Worm (Caenorhabditis elegans): Measurements from ENCODE around the gene rei-2.
A peak's percentile ranks its signal among the peaks of the same experiment; 100 is the strongest.

Gene rei-2

ce11 chrX:1096808-1097207, 8.9 kb upstream of the rei-2 start, which contains the start of the genes pigx-1 and rme-6 (continued):
- TF ChIP-seq sptf-1 (tag; optimal IDR thresholded peaks at IDR 0.05) = no peak
- TF ChIP-seq alr-1 (tag; optimal IDR thresholded peaks at IDR 0.05; ENCODE audit: borderline replicate concordance) = no peak
- peak in 1 of 2 experiments; percentile 39 for TF ChIP-seq lsy-2 (tag; optimal IDR thresholded peaks at IDR 0.05)
- no peak for TF ChIP-seq fos-1 (tag; optimal IDR thresholded peaks at IDR 0.05)
- TF ChIP-seq nhr-11 (tag; optimal IDR thresholded peaks at IDR 0.05) = no peak
- no peak for TF ChIP-seq ama-1 (optimal IDR thresholded peaks at IDR 0.05)
- TF ChIP-seq vab-15 (tag; optimal IDR thresholded peaks at IDR 0.05) = no peak
- no peak for TF ChIP-seq nhr-90 (tag; optimal IDR thresholded peaks at IDR 0.05; ENCODE audit: poor library complexity)
- peak; percentile 51 for TF ChIP-seq mep-1 (tag; optimal IDR thresholded peaks at IDR 0.05)
- no peak for TF ChIP-seq mef-2 (tag; optimal IDR thresholded peaks at IDR 0.05)

DNA sequence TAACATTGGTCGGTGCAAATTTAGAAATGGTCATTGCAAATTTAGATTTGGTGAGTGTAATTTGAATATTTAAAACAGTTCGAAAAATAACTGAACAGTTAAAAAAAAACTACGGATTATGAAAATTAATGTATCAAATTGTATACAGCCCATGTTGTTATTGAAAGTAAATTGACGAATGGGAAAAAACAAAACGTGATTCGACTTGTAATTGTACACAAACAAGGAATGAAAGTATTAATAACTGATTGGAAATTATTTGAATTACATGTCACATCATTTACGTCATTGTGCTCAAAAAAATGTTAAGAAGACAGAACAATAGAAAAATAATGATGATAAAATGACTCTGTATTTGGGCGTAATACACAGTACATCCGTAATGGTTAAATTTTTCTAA, 6.4 kb upstream of the rei-2 start:
- TF ChIP-seq hlh-4 (tag; optimal IDR thresholded peaks at IDR 0.05) (no peak), dpl-1 (GFP tag; optimal IDR thresholded peaks at IDR 0.05) (no peak), lin-39 (tag; optimal IDR thresholded peaks at IDR 0.05) (peak; percentile 16), ztf-4 (tag; optimal IDR thresholded peaks at IDR 0.05) (no peak), nhr-85 (tag) (peak; percentile 16)

- TF ChIP-seq nhr-71 (tag; optimal IDR thresholded peaks at IDR 0.05) (peak; percentile 98), nhr-90 (tag; optimal IDR thresholded peaks at IDR 0.05; ENCODE audit: poor library complexity) (peak; percentile 80), snu-23 (GFP tag; optimal IDR thresholded peaks at IDR 0.05) (peak; percentile 97), fos-1 (tag; optimal IDR thresholded peaks at IDR 0.05) (peak; percentile 88), ztf-4 (tag; optimal IDR thresholded peaks at IDR 0.05) (peak; percentile 92), unc-62 (GFP tag; optimal IDR thresholded peaks at IDR 0.05) (no peak), nhr-11 (tag; optimal IDR thresholded peaks at IDR 0.05) (peak; percentile 86), unc-98 (GFP tag; IDR thresholded peaks at IDR 0.05) (no peak), pqm-1 (tag; optimal IDR thresholded peaks at IDR 0.05) (no peak), fkh-4 (tag; optimal IDR thresholded peaks at IDR 0.05; ENCODE audit: borderline replicate concordance) (no peak), tlp-1 (tag; optimal IDR thresholded peaks at IDR 0.05) (no peak), pag-3 (tag; optimal IDR thresholded peaks at IDR 0.05; ENCODE audit: borderline replicate concordance, insufficient read depth) (peak; percentile 51), fkh-8 (tag; optimal IDR thresholded peaks at IDR 0.05) (peak; percentile 93), lin-14 (GFP tag; optimal IDR thresholded peaks at IDR 0.05) (peak; percentile 99), zip-4 (GFP tag; optimal IDR thresholded peaks at IDR 0.05) (peak; percentile 19), ceh-88 (GFP tag; IDR thresholded peaks at IDR 0.05) (peak; percentile 74), nhr-28 (tag; optimal IDR thresholded peaks at IDR 0.05) (peak; percentile 41), tbx-2 (tag; optimal IDR thresholded peaks at IDR 0.05) (peak; percentile 93), lir-3 (tag; optimal IDR thresholded peaks at IDR 0.05; ENCODE audit: poor library complexity) (peak; percentile 70), swsn-7 (tag; optimal IDR thresholded peaks at IDR 0.05) (peak; percentile 93), unc-130 (tag; optimal IDR thresholded peaks at IDR 0.05) (peak; percentile 78), ztf-11 (tag; optimal IDR thresholded peaks at IDR 0.05) (peak in 1 of 2 experiments; percentile 49), sptf-1 (tag; optimal IDR thresholded peaks at IDR 0.05) (no peak), lin-13 (GFP tag; optimal IDR thresholded peaks at IDR 0.05) (peak; percentile 81), Y116A8C.19 (tag; optimal IDR thresholded peaks at IDR 0.05; ENCODE audit: borderline replicate concordance) (no peak), zag-1 (tag; optimal IDR thresholded peaks at IDR 0.05) (no peak), nhr-12 (tag; optimal IDR thresholded peaks at IDR 0.05) (no peak), xbp-1 (tag; optimal IDR thresholded peaks at IDR 0.05) (peak; percentile 80), mep-1 (tag; optimal IDR thresholded peaks at IDR 0.05) (peak; percentile 95), nhr-19 (GFP tag; conservative IDR thresholded peaks at IDR 0.05) (peak; percentile 95), egl-13 (tag; optimal IDR thresholded peaks at IDR 0.05) (peak; percentile 82), mef-2 (tag; optimal IDR thresholded peaks at IDR 0.05) (peak; percentile 22), hpl-2 (GFP tag; optimal IDR thresholded peaks at IDR 0.05) (peak; percentile 59), jun-1 (tag; optimal IDR thresholded peaks at IDR 0.05) (peak; percentile 89), elt-2 (tag; optimal IDR thresholded peaks at IDR 0.05) (peak; percentile 62), lsy-2 (tag; optimal IDR thresholded peaks at IDR 0.05) (peak; percentile 78 to 90), snpc-4 (tag; optimal IDR thresholded peaks at IDR 0.05) (peak; percentile 49), F16B12.6 (tag; optimal IDR thresholded peaks at IDR 0.05) (peak; percentile 27), nhr-85 (tag) (peak; percentile 96), dpl-1 (GFP tag; optimal IDR thresholded peaks at IDR 0.05) (peak; percentile 14 to 56 (median 37)), sup-37 (GFP tag; optimal IDR thresholded peaks at IDR 0.05) (no peak), irx-1 (tag; optimal IDR thresholded peaks at IDR 0.05) (peak; percentile 85), aha-1 (tag; optimal IDR thresholded peaks at IDR 0.05) (peak; percentile 43)
Observed at ce11 chrX:1093154-1093553, 5.2 kb upstream of the rei-2 start.

Measured in whole organism, L1 larva.